Worm (Caenorhabditis elegans): ENCODE results near the gene F13A2.4.

Gene F13A2.4

ce11 chrV:4396257-4396656, 3.8 kb downstream of the F13A2.4 start, which contains the start of gene F13A2.3:
Gene F13A2.3 (minus strand): TSS chrV:4396357.
- TF ChIP-seq hmbx-1 (tag; optimal IDR thresholded peaks at IDR 0.05), result no peak

ce11 chrV:4387916-4388315, 12.1 kb downstream of the F13A2.4 start:
- TF ChIP-seq hmbx-1 (tag; optimal IDR thresholded peaks at IDR 0.05) (no peak), hmg-4 (GFP tag; optimal IDR thresholded peaks at IDR 0.05) (no peak), tbx-37 (GFP tag; conservative IDR thresholded peaks at IDR 0.05) (no peak), pes-1 (GFP tag; IDR thresholded peaks at IDR 0.05) (no peak), ceh-13 (GFP tag; optimal IDR thresholded peaks at IDR 0.05) (no peak), ceh-36 (tag; optimal IDR thresholded peaks at IDR 0.05) (no peak), B0310.2 (tag; optimal IDR thresholded peaks at IDR 0.05) (no peak), scrt-1 (GFP tag; IDR thresholded peaks at IDR 0.05) (no peak), sea-1 (GFP tag; conservative IDR thresholded peaks at IDR 0.05) (no peak), F13C5.2 (tag; optimal IDR thresholded peaks at IDR 0.05) (no peak), hnd-1 (tag; optimal IDR thresholded peaks at IDR 0.05) (no peak), aly-1 (tag; optimal IDR thresholded peaks at IDR 0.05) (no peak), tra-4 (tag; optimal IDR thresholded peaks at IDR 0.05) (no peak)

ce11 chrV:4387402-4387801, 12.6 kb downstream of the F13A2.4 start, which contains the start of gene F13A2.9:
Gene F13A2.9 (minus strand): TSS chrV:4387502.
- TF ChIP-seq B0310.2 (tag; optimal IDR thresholded peaks at IDR 0.05) (no peak), F13C5.2 (tag; optimal IDR thresholded peaks at IDR 0.05) (no peak), hmbx-1 (tag; optimal IDR thresholded peaks at IDR 0.05) (no peak), ceh-36 (tag; optimal IDR thresholded peaks at IDR 0.05) (no peak), tra-4 (tag; optimal IDR thresholded peaks at IDR 0.05) (no peak), hmg-4 (GFP tag; optimal IDR thresholded peaks at IDR 0.05) (no peak), sea-1 (GFP tag; conservative IDR thresholded peaks at IDR 0.05) (no peak), scrt-1 (GFP tag; IDR thresholded peaks at IDR 0.05) (no peak), tbx-11 (GFP tag; IDR thresholded peaks at IDR 0.05) (no peak), tbx-37 (GFP tag; conservative IDR thresholded peaks at IDR 0.05) (no peak), flt-1 (GFP tag; IDR thresholded peaks at IDR 0.05) (no peak), hnd-1 (tag; optimal IDR thresholded peaks at IDR 0.05) (no peak), ceh-13 (GFP tag; optimal IDR thresholded peaks at IDR 0.05) (no peak), ets-7 (tag; optimal IDR thresholded peaks at IDR 0.05) (no peak), aly-1 (tag; optimal IDR thresholded peaks at IDR 0.05) (no peak), ama-1 (optimal IDR thresholded peaks at IDR 0.05) (no peak)

- TF ChIP-seq hmg-4 (GFP tag; optimal IDR thresholded peaks at IDR 0.05) (no peak), ceh-13 (GFP tag; optimal IDR thresholded peaks at IDR 0.05) (no peak), sea-1 (GFP tag; conservative IDR thresholded peaks at IDR 0.05) (no peak), F13C5.2 (tag; optimal IDR thresholded peaks at IDR 0.05) (no peak), scrt-1 (GFP tag; IDR thresholded peaks at IDR 0.05) (no peak), aly-1 (tag; optimal IDR thresholded peaks at IDR 0.05) (no peak), flt-1 (GFP tag; IDR thresholded peaks at IDR 0.05) (no peak), hmbx-1 (tag; optimal IDR thresholded peaks at IDR 0.05) (no peak), tbx-37 (GFP tag; conservative IDR thresholded peaks at IDR 0.05) (no peak), tbx-11 (GFP tag; IDR thresholded peaks at IDR 0.05) (no peak), tra-4 (tag; optimal IDR thresholded peaks at IDR 0.05) (no peak), ets-7 (tag; optimal IDR thresholded peaks at IDR 0.05) (no peak), ama-1 (optimal IDR thresholded peaks at IDR 0.05) (no peak), hnd-1 (tag; optimal IDR thresholded peaks at IDR 0.05) (no peak)
Measured at ce11 chrV:4386173-4386572, 13.8 kb downstream of the F13A2.4 start, which contains the start of gene F13A2.10. Gene F13A2.10 (minus strand): TSS chrV:4386273.

ce11 chrV:4384482-4384881, 15.5 kb downstream of the F13A2.4 start, which contains the start of gene F13A2.2:
Gene F13A2.2 (minus strand): TSS chrV:4384582.
- TF ChIP-seq ceh-13 (GFP tag; optimal IDR thresholded peaks at IDR 0.05), result no peak
- TF ChIP-seq tbx-37 (GFP tag; conservative IDR thresholded peaks at IDR 0.05), result no peak
- no peak for TF ChIP-seq F13C5.2 (tag; optimal IDR thresholded peaks at IDR 0.05)
- TF ChIP-seq ama-1 (optimal IDR thresholded peaks at IDR 0.05), result no peak
- no peak for TF ChIP-seq ets-7 (tag; optimal IDR thresholded peaks at IDR 0.05)
- no peak for TF ChIP-seq tra-4 (tag; optimal IDR thresholded peaks at IDR 0.05)

ce11 chrV:4382298-4382697, 17.7 kb downstream of the F13A2.4 start, which contains the start of gene F13A2.1:
Gene F13A2.1 (minus strand): TSS chrV:4382398.
- TF ChIP-seq tbx-11 (GFP tag; IDR thresholded peaks at IDR 0.05) (no peak), tra-4 (tag; optimal IDR thresholded peaks at IDR 0.05) (no peak), flt-1 (GFP tag; IDR thresholded peaks at IDR 0.05) (no peak), ets-7 (tag; optimal IDR thresholded peaks at IDR 0.05) (no peak), ceh-13 (GFP tag; optimal IDR thresholded peaks at IDR 0.05) (no peak), hnd-1 (tag; optimal IDR thresholded peaks at IDR 0.05) (no peak), tbx-37 (GFP tag; conservative IDR thresholded peaks at IDR 0.05) (no peak), hmg-4 (GFP tag; optimal IDR thresholded peaks at IDR 0.05) (no peak), F13C5.2 (tag; optimal IDR thresholded peaks at IDR 0.05) (no peak), ceh-36 (tag; optimal IDR thresholded peaks at IDR 0.05) (no peak), scrt-1 (GFP tag; IDR thresholded peaks at IDR 0.05) (no peak), B0310.2 (tag; optimal IDR thresholded peaks at IDR 0.05) (no peak), hmbx-1 (tag; optimal IDR thresholded peaks at IDR 0.05) (no peak)

ce11 chrV:4377622-4378021, 22.4 kb downstream of the F13A2.4 start, which contains the start of gene F32D1.8:
Gene F32D1.8 (minus strand): TSS chrV:4377722.
- TF ChIP-seq ceh-36 (tag; optimal IDR thresholded peaks at IDR 0.05) (no peak), sea-1 (GFP tag; conservative IDR thresholded peaks at IDR 0.05) (no peak), pes-1 (GFP tag; IDR thresholded peaks at IDR 0.05) (no peak), B0310.2 (tag; optimal IDR thresholded peaks at IDR 0.05) (no peak), flt-1 (GFP tag; IDR thresholded peaks at IDR 0.05) (no peak), hmbx-1 (tag; optimal IDR thresholded peaks at IDR 0.05) (no peak), hmg-4 (GFP tag; optimal IDR thresholded peaks at IDR 0.05) (no peak), tbx-37 (GFP tag; conservative IDR thresholded peaks at IDR 0.05) (no peak), ets-7 (tag; optimal IDR thresholded peaks at IDR 0.05) (no peak), tra-4 (tag; optimal IDR thresholded peaks at IDR 0.05) (no peak), ama-1 (optimal IDR thresholded peaks at IDR 0.05) (no peak), F13C5.2 (tag; optimal IDR thresholded peaks at IDR 0.05) (no peak)
